Worm (Caenorhabditis elegans): ENCODE measurements around the gene fbxb-60.

fbxb-60 gene

DNA sequence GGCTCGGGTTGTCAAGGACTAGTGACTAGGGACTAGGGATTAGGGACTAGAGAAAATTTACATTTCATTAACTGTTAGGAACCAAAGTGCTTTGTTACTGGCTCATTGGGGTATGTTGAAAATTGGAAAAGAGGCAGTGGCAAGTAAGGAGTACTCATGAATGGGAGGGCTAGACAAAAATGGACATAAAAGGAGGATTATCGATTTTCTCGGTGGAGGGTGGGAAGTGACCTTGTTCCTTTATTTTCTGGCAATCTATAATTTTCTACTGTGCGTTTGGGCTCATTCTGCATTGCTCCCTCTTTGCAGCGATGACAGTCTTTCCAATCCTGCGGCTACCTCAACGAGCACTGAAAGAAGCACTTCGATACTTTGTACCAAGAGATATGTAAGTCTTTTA is at the start of gene fbxb-60:
Gene fbxb-60 (plus strand): TSS at position 301 of the 400 bp plus-strand sequence.
- TF ChIP-seq hmg-4 (GFP tag; optimal IDR thresholded peaks at IDR 0.05) = no peak
- no peak for TF ChIP-seq tra-4 (tag; optimal IDR thresholded peaks at IDR 0.05)
- TF ChIP-seq sea-1 (GFP tag; conservative IDR thresholded peaks at IDR 0.05) = no peak
- TF ChIP-seq hnd-1 (tag; optimal IDR thresholded peaks at IDR 0.05) = no peak
- no peak for TF ChIP-seq ama-1 (optimal IDR thresholded peaks at IDR 0.05)
- TF ChIP-seq ets-7 (tag; optimal IDR thresholded peaks at IDR 0.05) = no peak
- TF ChIP-seq tbx-11 (GFP tag; IDR thresholded peaks at IDR 0.05) = no peak

DNA sequence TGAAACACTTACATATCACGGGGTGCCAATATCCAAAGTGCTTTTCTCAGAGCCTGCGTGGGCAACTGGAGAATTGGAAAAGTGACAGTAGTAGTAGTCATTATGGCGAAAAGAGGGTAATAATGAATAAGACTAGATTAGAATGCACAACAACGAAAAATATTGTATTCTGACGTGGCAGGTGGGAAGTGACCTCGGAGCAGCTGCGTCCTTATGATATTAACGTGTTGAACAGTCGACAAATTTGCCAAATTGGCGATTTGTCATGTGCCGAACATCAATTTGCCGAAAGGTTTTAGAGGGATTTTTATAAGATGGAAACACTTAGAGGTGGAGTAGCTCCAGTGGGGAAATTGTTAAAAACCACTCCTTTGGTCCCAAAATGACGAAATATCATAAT is 46.6 kb upstream of the fbxb-60 start, which contains the start of gene str-81:
Gene str-81 (minus strand): TSS at position 101 of the 400 bp plus-strand sequence.
- TF ChIP-seq tra-4 (tag; optimal IDR thresholded peaks at IDR 0.05) (no peak), tbx-37 (GFP tag; conservative IDR thresholded peaks at IDR 0.05) (no peak), ama-1 (optimal IDR thresholded peaks at IDR 0.05) (no peak), flt-1 (GFP tag; IDR thresholded peaks at IDR 0.05) (no peak), B0310.2 (tag; optimal IDR thresholded peaks at IDR 0.05) (no peak), tbx-11 (GFP tag; IDR thresholded peaks at IDR 0.05) (no peak), scrt-1 (GFP tag; IDR thresholded peaks at IDR 0.05) (no peak), ceh-36 (tag; optimal IDR thresholded peaks at IDR 0.05) (no peak), sea-1 (GFP tag; conservative IDR thresholded peaks at IDR 0.05) (no peak), hnd-1 (tag; optimal IDR thresholded peaks at IDR 0.05) (no peak), pes-1 (GFP tag; IDR thresholded peaks at IDR 0.05) (no peak)

DNA sequence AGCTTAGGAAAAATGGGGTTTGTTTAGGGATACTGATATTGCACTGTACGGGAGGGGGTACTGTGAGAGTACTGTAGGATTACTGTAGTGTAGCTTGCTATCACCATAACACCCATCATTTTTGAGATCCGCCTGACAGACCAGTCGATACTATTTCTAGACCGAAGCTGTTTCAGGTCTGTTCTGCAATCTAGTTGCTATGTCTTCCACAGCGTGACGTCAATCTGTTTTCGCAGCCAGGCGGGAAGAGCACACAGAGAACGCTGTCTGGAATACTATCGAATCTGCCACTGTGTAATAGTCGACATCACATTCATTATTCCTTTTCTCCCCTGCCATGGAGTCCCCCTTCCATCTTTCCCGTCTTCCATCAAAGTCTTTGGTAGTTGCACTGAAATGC is 45.8 kb upstream of the fbxb-60 start, which contains the start of gene F21D9.11:
Gene F21D9.11 (plus strand): TSS at position 301 of the 400 bp plus-strand sequence.
- TF ChIP-seq aly-1 (tag; optimal IDR thresholded peaks at IDR 0.05) = no peak
- no peak for TF ChIP-seq F13C5.2 (tag; optimal IDR thresholded peaks at IDR 0.05)
- no peak for TF ChIP-seq tbx-37 (GFP tag; conservative IDR thresholded peaks at IDR 0.05)
- TF ChIP-seq B0310.2 (tag; optimal IDR thresholded peaks at IDR 0.05) = no peak
- no peak for TF ChIP-seq hmbx-1 (tag; optimal IDR thresholded peaks at IDR 0.05)
- no peak for TF ChIP-seq hnd-1 (tag; optimal IDR thresholded peaks at IDR 0.05)
- no peak for TF ChIP-seq hmg-4 (GFP tag; optimal IDR thresholded peaks at IDR 0.05)
- TF ChIP-seq sea-1 (GFP tag; conservative IDR thresholded peaks at IDR 0.05) = no peak
- no peak for TF ChIP-seq ets-7 (tag; optimal IDR thresholded peaks at IDR 0.05)
- no peak for TF ChIP-seq tbx-11 (GFP tag; IDR thresholded peaks at IDR 0.05)
- TF ChIP-seq pes-1 (GFP tag; IDR thresholded peaks at IDR 0.05) = no peak
- TF ChIP-seq ceh-13 (GFP tag; optimal IDR thresholded peaks at IDR 0.05) = no peak
- TF ChIP-seq ceh-36 (tag; optimal IDR thresholded peaks at IDR 0.05) = no peak
- TF ChIP-seq scrt-1 (GFP tag; IDR thresholded peaks at IDR 0.05) = no peak

DNA sequence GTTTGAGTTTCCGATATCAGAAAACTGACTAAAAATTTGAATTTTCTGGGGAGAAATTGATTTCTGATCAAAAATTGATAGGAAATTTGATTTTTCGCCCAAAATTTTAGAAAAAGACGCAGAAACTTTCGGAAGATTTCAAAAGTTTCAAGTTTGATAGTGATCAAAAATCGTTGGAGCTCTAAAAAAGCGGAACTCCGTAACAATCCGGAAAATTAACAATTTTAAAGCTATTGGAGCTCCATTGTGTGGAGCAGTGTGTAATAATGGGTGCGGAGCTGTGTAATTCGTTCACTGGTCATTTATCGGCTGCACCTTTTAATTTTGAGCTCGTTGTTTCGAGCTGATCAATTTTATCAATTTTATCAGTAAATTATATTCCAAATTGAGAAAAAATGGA is 44.1 kb upstream of the fbxb-60 start, which contains the start of gene F21D9.4:
Gene F21D9.4 (plus strand): TSS at position 301 of the 400 bp plus-strand sequence.
- TF ChIP-seq ceh-13 (GFP tag; optimal IDR thresholded peaks at IDR 0.05) (no peak), scrt-1 (GFP tag; IDR thresholded peaks at IDR 0.05) (no peak), hmg-4 (GFP tag; optimal IDR thresholded peaks at IDR 0.05) (no peak)

DNA sequence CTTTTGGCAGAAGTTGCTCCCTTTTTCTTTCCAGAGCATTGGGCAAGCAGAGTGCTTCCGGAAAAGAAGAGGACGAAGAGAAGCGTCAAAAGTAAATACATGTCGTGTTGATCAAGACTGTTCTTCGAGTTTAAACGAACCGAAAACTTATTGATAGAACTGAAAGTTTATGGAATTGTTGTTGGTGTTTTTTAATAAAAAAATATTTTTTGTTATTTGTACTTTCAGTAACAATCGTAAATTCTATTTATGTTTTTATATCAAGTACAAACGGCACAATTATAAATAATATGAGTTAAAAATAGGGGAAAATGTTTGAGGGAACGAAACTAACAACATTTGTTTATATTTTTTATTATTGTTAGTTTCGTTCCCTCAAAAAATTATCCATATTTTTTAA is 40.0 kb upstream of the fbxb-60 start, which contains the start of gene F21D9.3:
Gene F21D9.3 (minus strand): TSS at position 101 of the 400 bp plus-strand sequence.
- no peak for TF ChIP-seq hnd-1 (tag; optimal IDR thresholded peaks at IDR 0.05)
- TF ChIP-seq tra-4 (tag; optimal IDR thresholded peaks at IDR 0.05) = no peak
- TF ChIP-seq hmbx-1 (tag; optimal IDR thresholded peaks at IDR 0.05) = no peak
- TF ChIP-seq tbx-11 (GFP tag; IDR thresholded peaks at IDR 0.05) = no peak
- TF ChIP-seq sea-1 (GFP tag; conservative IDR thresholded peaks at IDR 0.05) = no peak
- TF ChIP-seq F13C5.2 (tag; optimal IDR thresholded peaks at IDR 0.05) = no peak
- no peak for TF ChIP-seq ceh-13 (GFP tag; optimal IDR thresholded peaks at IDR 0.05)
- no peak for TF ChIP-seq ceh-36 (tag; optimal IDR thresholded peaks at IDR 0.05)
- TF ChIP-seq flt-1 (GFP tag; IDR thresholded peaks at IDR 0.05) = no peak
- TF ChIP-seq aly-1 (tag; optimal IDR thresholded peaks at IDR 0.05) = no peak
- TF ChIP-seq scrt-1 (GFP tag; IDR thresholded peaks at IDR 0.05) = no peak

DNA sequence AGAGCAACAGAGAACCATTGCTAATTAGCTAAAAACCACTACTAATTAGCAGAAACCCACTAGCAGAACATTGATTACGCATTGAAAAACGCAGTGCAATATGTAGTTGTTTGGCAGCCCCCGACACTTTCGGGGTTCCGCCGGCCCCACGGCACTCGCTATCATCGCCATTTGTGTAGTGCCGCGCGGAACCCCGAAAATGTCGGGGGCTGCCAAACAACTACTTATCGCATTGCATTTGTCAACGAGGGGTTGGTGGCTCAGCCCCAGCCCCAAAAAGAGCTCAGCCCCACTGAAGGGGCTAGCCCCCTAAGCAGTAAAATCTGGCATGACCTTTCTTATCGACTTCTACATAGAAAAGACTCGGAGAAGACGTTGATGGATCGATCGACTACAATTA is 38.2 kb upstream of the fbxb-60 start:
- TF ChIP-seq tbx-37 (GFP tag; conservative IDR thresholded peaks at IDR 0.05) = no peak
- TF ChIP-seq flt-1 (GFP tag; IDR thresholded peaks at IDR 0.05) = no peak
- TF ChIP-seq hnd-1 (tag; optimal IDR thresholded peaks at IDR 0.05) = no peak
- no peak for TF ChIP-seq sea-1 (GFP tag; conservative IDR thresholded peaks at IDR 0.05)
- TF ChIP-seq ets-7 (tag; optimal IDR thresholded peaks at IDR 0.05) = no peak
- no peak for TF ChIP-seq tra-4 (tag; optimal IDR thresholded peaks at IDR 0.05)
- TF ChIP-seq aly-1 (tag; optimal IDR thresholded peaks at IDR 0.05) = no peak
- no peak for TF ChIP-seq ama-1 (optimal IDR thresholded peaks at IDR 0.05)
- TF ChIP-seq ceh-13 (GFP tag; optimal IDR thresholded peaks at IDR 0.05) = no peak
- TF ChIP-seq hmbx-1 (tag; optimal IDR thresholded peaks at IDR 0.05) = no peak
- no peak for TF ChIP-seq hmg-4 (GFP tag; optimal IDR thresholded peaks at IDR 0.05)
- no peak for TF ChIP-seq ceh-36 (tag; optimal IDR thresholded peaks at IDR 0.05)
- TF ChIP-seq pes-1 (GFP tag; IDR thresholded peaks at IDR 0.05) = no peak
- no peak for TF ChIP-seq tbx-11 (GFP tag; IDR thresholded peaks at IDR 0.05)
- no peak for TF ChIP-seq scrt-1 (GFP tag; IDR thresholded peaks at IDR 0.05)

DNA sequence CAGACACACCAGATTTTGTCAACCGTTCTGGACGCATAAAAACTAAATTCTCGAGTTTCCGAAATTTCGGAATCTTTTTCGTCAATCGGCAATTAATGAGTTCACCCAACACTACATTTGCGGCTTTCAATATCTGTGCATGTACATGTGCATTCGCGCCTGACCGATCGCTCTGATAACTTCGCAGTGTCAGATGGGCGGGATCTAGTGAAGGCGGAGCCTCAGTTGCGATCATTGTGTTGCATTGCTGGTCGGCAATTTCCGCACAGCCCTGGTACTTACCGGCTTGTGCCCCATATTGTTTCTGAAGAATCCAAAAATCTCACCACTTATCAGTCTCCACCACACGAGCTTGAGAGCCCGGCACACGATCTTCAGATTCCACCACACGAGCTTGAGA is 36.9 kb upstream of the fbxb-60 start:
- no peak for TF ChIP-seq hmg-4 (GFP tag; optimal IDR thresholded peaks at IDR 0.05)
- TF ChIP-seq tra-4 (tag; optimal IDR thresholded peaks at IDR 0.05) = no peak
- TF ChIP-seq sea-1 (GFP tag; conservative IDR thresholded peaks at IDR 0.05) = no peak
- no peak for TF ChIP-seq aly-1 (tag; optimal IDR thresholded peaks at IDR 0.05)
- no peak for TF ChIP-seq B0310.2 (tag; optimal IDR thresholded peaks at IDR 0.05)
- TF ChIP-seq ceh-13 (GFP tag; optimal IDR thresholded peaks at IDR 0.05) = no peak
- no peak for TF ChIP-seq hmbx-1 (tag; optimal IDR thresholded peaks at IDR 0.05)
- TF ChIP-seq tbx-37 (GFP tag; conservative IDR thresholded peaks at IDR 0.05) = no peak
- no peak for TF ChIP-seq hnd-1 (tag; optimal IDR thresholded peaks at IDR 0.05)
- TF ChIP-seq flt-1 (GFP tag; IDR thresholded peaks at IDR 0.05) = no peak
- TF ChIP-seq tbx-11 (GFP tag; IDR thresholded peaks at IDR 0.05) = no peak
- TF ChIP-seq scrt-1 (GFP tag; IDR thresholded peaks at IDR 0.05) = no peak
- no peak for TF ChIP-seq pes-1 (GFP tag; IDR thresholded peaks at IDR 0.05)
- TF ChIP-seq ceh-36 (tag; optimal IDR thresholded peaks at IDR 0.05) = no peak
- TF ChIP-seq F13C5.2 (tag; optimal IDR thresholded peaks at IDR 0.05) = no peak
- TF ChIP-seq ets-7 (tag; optimal IDR thresholded peaks at IDR 0.05) = no peak
- no peak for TF ChIP-seq ama-1 (optimal IDR thresholded peaks at IDR 0.05)

DNA sequence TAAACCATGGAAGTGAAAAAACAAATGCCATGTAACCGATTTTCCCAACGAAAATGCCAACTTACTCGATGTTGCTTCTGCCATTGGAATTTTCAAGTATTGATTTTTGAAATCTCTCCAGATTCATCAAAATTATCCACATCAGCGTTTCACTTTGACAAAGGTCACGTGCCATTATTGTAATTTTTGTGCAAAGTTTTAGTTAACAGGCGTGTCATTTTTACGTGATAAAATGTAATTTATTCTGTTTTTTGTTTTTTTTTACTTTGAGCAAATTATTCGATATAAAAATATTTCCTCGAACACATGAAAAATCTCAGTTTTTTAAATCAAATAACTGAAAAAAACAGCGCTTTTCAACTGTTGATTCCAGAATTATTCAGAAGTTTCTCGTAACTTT is 35.3 kb upstream of the fbxb-60 start, which contains the start of gene F21D9.2:
Gene F21D9.2 (minus strand): TSS at position 101 of the 400 bp plus-strand sequence.
- TF ChIP-seq tbx-11 (GFP tag; IDR thresholded peaks at IDR 0.05) (no peak), tra-4 (tag; optimal IDR thresholded peaks at IDR 0.05) (no peak), ama-1 (optimal IDR thresholded peaks at IDR 0.05) (no peak), hmg-4 (GFP tag; optimal IDR thresholded peaks at IDR 0.05) (no peak), F13C5.2 (tag; optimal IDR thresholded peaks at IDR 0.05) (no peak), hnd-1 (tag; optimal IDR thresholded peaks at IDR 0.05) (no peak), pes-1 (GFP tag; IDR thresholded peaks at IDR 0.05) (no peak), hmbx-1 (tag; optimal IDR thresholded peaks at IDR 0.05) (no peak), scrt-1 (GFP tag; IDR thresholded peaks at IDR 0.05) (no peak), ceh-13 (GFP tag; optimal IDR thresholded peaks at IDR 0.05) (no peak), sea-1 (GFP tag; conservative IDR thresholded peaks at IDR 0.05) (no peak), ets-7 (tag; optimal IDR thresholded peaks at IDR 0.05) (no peak), tbx-37 (GFP tag; conservative IDR thresholded peaks at IDR 0.05) (no peak), aly-1 (tag; optimal IDR thresholded peaks at IDR 0.05) (no peak), flt-1 (GFP tag; IDR thresholded peaks at IDR 0.05) (no peak)

Data from whole organism, early embryonic.